Worm (Caenorhabditis elegans) whole organism, L4 larva: ENCODE results near the gene F14D2.15.

ENCODE experiments used
- F37D6.2 ChIP-seq: sonication (generic microtip); optimal IDR thresholded peaks from 2 replicates; lab custom pipeline; 2016; ENCODE audit warnings: mild to moderate bottlenecking, missing genetic modification characterization, missing compliant biosample characterization
- R02D3.7 ChIP-seq: fragments of 150-350 bp; sonication (generic microtip); optimal IDR thresholded peaks from 3 replicates; lab custom pipeline; 2014; ENCODE audit warnings: missing biosample characterization, missing genetic modification characterization
- T20F7.1 ChIP-seq: fragments of 200-800 bp; sonication (Bioruptor generic); optimal IDR thresholded peaks from 2 replicates; lab custom pipeline; 2018; ENCODE audit warnings: mild to moderate bottlenecking, missing genetic modification characterization, missing compliant biosample characterization
- ZK337.2 ChIP-seq: fragments of 200-800 bp; sonication (Bioruptor generic); IDR thresholded peaks from 2 replicates; pipeline ENCODE4 v1.3.6; 2022; ENCODE audit warnings: missing genetic modification reagents, missing genetic modification characterization, missing compliant biosample characterization
- ama-1 ChIP-seq: fragments of 150-350 bp; optimal IDR thresholded peaks from 2 replicates; lab custom pipeline; 2014; ENCODE audit warnings: inconsistent platforms, mixed read lengths
- ceh-20 ChIP-seq: fragments of 200-800 bp; sonication (Bioruptor generic); IDR thresholded peaks from 2 replicates; pipeline ENCODE4 v1.3.6; 2022; ENCODE audit warnings: missing genetic modification reagents, missing genetic modification characterization, missing compliant biosample characterization
- ceh-28 ChIP-seq: fragments of 150-350 bp; optimal IDR thresholded peaks from 2 replicates; lab custom pipeline; 2014; ENCODE audit warnings: missing biosample characterization, missing genetic modification reagents, missing genetic modification characterization
- ceh-44 ChIP-seq: fragments of 200-800 bp; sonication (Bioruptor generic); IDR thresholded peaks from 2 replicates; pipeline ENCODE4 v1.3.6; 2022; ENCODE audit warnings: missing genetic modification reagents, missing genetic modification characterization, missing compliant biosample characterization
- ces-1 ChIP-seq: fragments of 150-350 bp; sonication (generic microtip); optimal IDR thresholded peaks from 4 replicates; lab custom pipeline; 2014; ENCODE audit warnings: missing biosample characterization, missing genetic modification reagents, missing genetic modification characterization
- ctbp-1 ChIP-seq: fragments of 200-800 bp; sonication (Bioruptor generic); IDR thresholded peaks from 2 replicates; pipeline ENCODE4 v1.3.6; 2022; ENCODE audit warnings: missing genetic modification reagents, missing genetic modification characterization, missing compliant biosample characterization
- daf-19 ChIP-seq: fragments of 200-800 bp; sonication (Bioruptor generic); conservative IDR thresholded peaks from 2 replicates; pipeline ENCODE4 v1.3.6; 2022; ENCODE audit warnings: missing genetic modification characterization, missing compliant biosample characterization
- dmd-6 ChIP-seq: fragments of 200-800 bp; sonication (Bioruptor generic); IDR thresholded peaks from 2 replicates; pipeline ENCODE4 v1.3.6; 2022; ENCODE audit warnings: missing genetic modification reagents, missing genetic modification characterization, missing compliant biosample characterization
- dpl-1 ChIP-seq: fragments of 150-350 bp; optimal IDR thresholded peaks from 2 replicates; lab custom pipeline; 2014; ENCODE audit warnings: missing biosample characterization, missing genetic modification reagents, missing genetic modification characterization
- duxl-1 ChIP-seq: sonication (generic microtip); optimal IDR thresholded peaks from 2 replicates; lab custom pipeline; 2016; ENCODE audit warnings: mild to moderate bottlenecking, missing genetic modification characterization, moderate library complexity, missing compliant biosample characterization; ENCODE audit not compliant: poor library complexity
- egl-27 ChIP-seq: sonication (generic microtip); optimal IDR thresholded peaks from 3 replicates; lab custom pipeline; 2017; ENCODE audit warnings: missing biosample characterization, missing genetic modification reagents, missing genetic modification characterization
- fkh-10 ChIP-seq: fragments of 150-350 bp; optimal IDR thresholded peaks from 2 replicates; lab custom pipeline; 2014; ENCODE audit warnings: missing biosample characterization, missing genetic modification reagents, missing genetic modification characterization
- hif-1 ChIP-seq, 2 experiments: sonication (generic microtip); optimal IDR thresholded peaks; 2 replicates each; lab custom pipeline; 2016 to 2017; ENCODE audit warnings: missing compliant biosample characterization in 2 of 2, missing genetic modification characterization in 2 of 2, missing genetic modification reagents in 2 of 2, missing genotype in 2 of 2, mild to moderate bottlenecking in 1 of 2
- hlh-30 ChIP-seq: sonication (generic microtip); optimal IDR thresholded peaks from 2 replicates; lab custom pipeline; 2017; ENCODE audit warnings: antibody characterized with exemption, mild to moderate bottlenecking, missing genetic modification characterization, missing compliant biosample characterization; ENCODE audit not compliant: insufficient read depth
- lin-1 ChIP-seq: fragments of 200-800 bp; sonication (Bioruptor generic); IDR thresholded peaks from 2 replicates; pipeline ENCODE4 v1.3.6; 2022; ENCODE audit warnings: missing genetic modification reagents, missing genetic modification characterization, missing compliant biosample characterization
- lin-15B ChIP-seq: fragments of 150-350 bp; sonication (generic microtip); optimal IDR thresholded peaks from 3 replicates; lab custom pipeline; 2014; ENCODE audit warnings: missing biosample characterization, missing genetic modification characterization
- lin-38 ChIP-seq: fragments of 200-800 bp; sonication (Bioruptor generic); IDR thresholded peaks from 2 replicates; pipeline ENCODE4 v1.3.6; 2022; ENCODE audit warnings: missing genetic modification reagents, missing genetic modification characterization, missing compliant biosample characterization
- lin-39 ChIP-seq: fragments of 150-350 bp; optimal IDR thresholded peaks from 2 replicates; lab custom pipeline; 2014; ENCODE audit warnings: missing biosample characterization, missing genetic modification reagents, missing genetic modification characterization
- lir-3 ChIP-seq: sonication (generic microtip); optimal IDR thresholded peaks from 2 replicates; lab custom pipeline; 2016; ENCODE audit warnings: mild to moderate bottlenecking, missing genetic modification characterization, missing compliant biosample characterization
- lsy-2 ChIP-seq, 2 experiments: fragments of 150-350 bp in 1 of 2; sonication (generic microtip) in 1 of 2; optimal IDR thresholded peaks; 2 replicates each; lab custom pipeline; 2014 to 2017; ENCODE audit warnings: missing biosample characterization in 2 of 2, missing genetic modification characterization in 2 of 2
- madf-5 ChIP-seq, 2 experiments: fragments of 200-800 bp; sonication (Bioruptor generic); IDR thresholded peaks; 2 replicates each; pipeline ENCODE4 v1.3.6; 2022; ENCODE audit warnings: missing compliant biosample characterization in 2 of 2, missing genetic modification characterization in 2 of 2
- madf-9 ChIP-seq: fragments of 200-800 bp; sonication (Bioruptor generic); conservative IDR thresholded peaks from 2 replicates; pipeline ENCODE4 v1.3.6; 2022; ENCODE audit warnings: missing genetic modification reagents, missing genetic modification characterization, missing compliant biosample characterization
- mdt-29 ChIP-seq: fragments of 200-800 bp; sonication (Bioruptor generic); IDR thresholded peaks from 2 replicates; pipeline ENCODE4 v1.3.6; 2022; ENCODE audit warnings: missing genetic modification reagents, missing genetic modification characterization, missing compliant biosample characterization
- mep-1 ChIP-seq: fragments of 150-350 bp; sonication (generic microtip); optimal IDR thresholded peaks from 3 replicates; lab custom pipeline; 2014; ENCODE audit warnings: missing biosample characterization, missing genetic modification characterization
- mes-2 ChIP-seq: sonication (generic microtip); optimal IDR thresholded peaks from 2 replicates; lab custom pipeline; 2016; ENCODE audit warnings: missing genotype, mild to moderate bottlenecking, missing genetic modification characterization, missing compliant biosample characterization; ENCODE audit not compliant: poor library complexity, severe bottlenecking
- mxl-2 ChIP-seq: fragments of 200-800 bp; sonication (Bioruptor generic); conservative IDR thresholded peaks from 2 replicates; pipeline ENCODE4 v1.3.6; 2022; ENCODE audit warnings: missing genetic modification reagents, missing genetic modification characterization, missing compliant biosample characterization
- nhr-10 ChIP-seq: fragments of 150-350 bp; optimal IDR thresholded peaks from 2 replicates; lab custom pipeline; 2014; ENCODE audit warnings: missing biosample characterization, missing genetic modification characterization
- nhr-102 ChIP-seq: sonication (generic microtip); optimal IDR thresholded peaks from 2 replicates; lab custom pipeline; 2016; ENCODE audit warnings: mild to moderate bottlenecking, missing genetic modification characterization, moderate library complexity, missing compliant biosample characterization
- nhr-11 ChIP-seq: fragments of 150-350 bp; optimal IDR thresholded peaks from 2 replicates; lab custom pipeline; 2014; ENCODE audit warnings: missing biosample characterization, missing genetic modification characterization
- nhr-237 ChIP-seq: sonication (generic microtip); optimal IDR thresholded peaks from 2 replicates; lab custom pipeline; 2017; ENCODE audit warnings: missing biosample characterization, missing genetic modification characterization
- nhr-25 ChIP-seq: sonication (generic microtip); optimal IDR thresholded peaks from 2 replicates; lab custom pipeline; 2017; ENCODE audit warnings: missing genetic modification characterization, mild to moderate bottlenecking, missing compliant biosample characterization, antibody characterized with exemption, moderate library complexity, borderline replicate concordance; ENCODE audit not compliant: insufficient read depth
- nhr-28 ChIP-seq: fragments of 150-350 bp; optimal IDR thresholded peaks from 2 replicates; lab custom pipeline; 2014; ENCODE audit warnings: missing biosample characterization, missing genetic modification characterization
- nhr-48 ChIP-seq: sonication (generic microtip); optimal IDR thresholded peaks from 2 replicates; lab custom pipeline; 2016; ENCODE audit warnings: mild to moderate bottlenecking, missing genetic modification characterization, missing compliant biosample characterization
- pha-4 ChIP-seq, 2 experiments: fragments of 150-350 bp in 1 of 2; fragments of 200-800 bp in 1 of 2; sonication (Bioruptor generic) in 1 of 2; IDR thresholded peaks in 1 of 2; optimal IDR thresholded peaks in 1 of 2; 2 replicates each; pipeline versions ENCODE4 v1.3.6 to Lab custom; 2014 to 2022; ENCODE audit warnings: missing genetic modification characterization in 2 of 2, missing genetic modification reagents in 2 of 2, missing biosample characterization in 1 of 2, missing compliant biosample characterization in 1 of 2
- pqm-1 ChIP-seq: sonication (generic microtip); optimal IDR thresholded peaks from 2 replicates; lab custom pipeline; 2017; ENCODE audit warnings: missing biosample characterization, missing genetic modification characterization
- rbr-2 ChIP-seq: sonication (generic microtip); optimal IDR thresholded peaks from 2 replicates; lab custom pipeline; 2016; ENCODE audit warnings: missing genotype, missing genetic modification characterization, missing compliant biosample characterization
- saeg-2 ChIP-seq: fragments of 200-800 bp; sonication (Bioruptor generic); IDR thresholded peaks from 2 replicates; pipeline ENCODE4 v1.3.6; 2022; ENCODE audit warnings: missing genetic modification reagents, missing genetic modification characterization, missing compliant biosample characterization
- set-16 ChIP-seq: fragments of 200-800 bp; sonication (Bioruptor generic); IDR thresholded peaks from 2 replicates; pipeline ENCODE4 v1.3.6; 2022; ENCODE audit warnings: missing genetic modification reagents, missing genetic modification characterization, missing compliant biosample characterization
- tag-97 ChIP-seq: fragments of 200-800 bp; sonication (Bioruptor generic); IDR thresholded peaks from 2 replicates; pipeline ENCODE4 v1.3.6; 2022; ENCODE audit warnings: missing genetic modification characterization, missing compliant biosample characterization
- tra-1 ChIP-seq: fragments of 200-800 bp; sonication (Bioruptor generic); IDR thresholded peaks from 2 replicates; pipeline ENCODE4 v1.3.6; 2022; ENCODE audit warnings: missing genetic modification reagents, missing genetic modification characterization, missing compliant biosample characterization
- unc-130 ChIP-seq: sonication (generic microtip); optimal IDR thresholded peaks from 2 replicates; lab custom pipeline; 2016; ENCODE audit warnings: missing genetic modification reagents, missing genetic modification characterization, missing compliant biosample characterization
- ztf-11 ChIP-seq: fragments of 150-350 bp; optimal IDR thresholded peaks from 2 replicates; lab custom pipeline; 2014; ENCODE audit warnings: missing biosample characterization, missing genetic modification characterization

F14D2.15 gene

ce11 chrII:3318839-3319238, 24.8 kb downstream of the F14D2.15 start (continued):
- TF ChIP-seq ces-1 (GFP tag; lab: Kevin White, UChicago) (no peak), ceh-44 (no peak), dpl-1 (GFP tag; lab: Kevin White, UChicago) (no peak), unc-130 (no peak), mxl-2 (no peak), mdt-29 (GFP tag; lab: Robert Waterston, UW) (no peak), hif-1 (tag; optimal IDR thresholded peaks at IDR 0.05; lab: Kevin White, UChicago) (no peak), madf-9 (GFP tag; lab: Robert Waterston, UW) (no peak), nhr-48 (tag; lab: Kevin White, UChicago) (no peak), ama-1 (no peak), hlh-30 (tag; lab: Kevin White, UChicago) (no peak), rbr-2 (tag; lab: Kevin White, UChicago) (no peak), madf-5 (GFP tag; IDR thresholded peaks at IDR 0.05; lab: Robert Waterston, UW) (no peak), ztf-11 (tag; lab: Kevin White, UChicago) (no peak), lir-3 (no peak), tag-97 (GFP tag; lab: Robert Waterston, UW) (no peak), ZK337.2 (GFP tag; lab: Robert Waterston, UW) (no peak), nhr-102 (tag; lab: Kevin White, UChicago) (no peak), ceh-28 (tag; lab: Kevin White, UChicago) (no peak), lin-15B (tag; lab: Kevin White, UChicago) (no peak), R02D3.7 (tag; lab: Kevin White, UChicago) (no peak), lin-1 (GFP tag; lab: Robert Waterston, UW) (no peak), ctbp-1 (GFP tag; lab: Robert Waterston, UW) (no peak), lsy-2 (tag; optimal IDR thresholded peaks at IDR 0.05; lab: Kevin White, UChicago) (no peak), T20F7.1 (GFP tag; lab: Kevin White, UChicago) (no peak), nhr-11 (tag; lab: Kevin White, UChicago) (no peak), nhr-28 (tag; lab: Kevin White, UChicago) (peak; percentile 68), mep-1 (tag; lab: Kevin White, UChicago) (no peak)

ce11 chrII:3313442-3313841, 30.2 kb downstream of the F14D2.15 start, which contains the start of gene F39E9.6:
F39E9.6 (minus strand) TSS chrII:3313542.
- no peak for TF ChIP-seq daf-19 (GFP tag; lab: Robert Waterston, UW)
- TF ChIP-seq ctbp-1 (GFP tag; lab: Robert Waterston, UW), result no peak
- TF ChIP-seq pha-4 (GFP tag; IDR thresholded peaks at IDR 0.05; lab: Robert Waterston, UW), result no peak
- TF ChIP-seq pha-4 (tag; optimal IDR thresholded peaks at IDR 0.05; lab: Kevin White, UChicago), result no peak
- TF ChIP-seq nhr-10 (tag; lab: Kevin White, UChicago), result no peak
- no peak for TF ChIP-seq mep-1 (tag; lab: Kevin White, UChicago)
- TF ChIP-seq R02D3.7 (tag; lab: Kevin White, UChicago), result no peak
- no peak for TF ChIP-seq nhr-25 (tag; lab: Kevin White, UChicago)

ce11 chrII:3310957-3311657, 32.5 kb downstream of the F14D2.15 start:
- TF ChIP-seq tra-1 (no peak), set-16 (GFP tag; lab: Robert Waterston, UW) (no peak), dmd-6 (GFP tag; lab: Robert Waterston, UW) (peak; percentile 13; the same call in 1 of the 2 replicates), saeg-2 (no peak), F37D6.2 (tag; lab: Kevin White, UChicago) (no peak), lin-38 (GFP tag; lab: Robert Waterston, UW) (peak; percentile 40), egl-27 (tag; lab: Kevin White, UChicago) (no peak), nhr-28 (tag; lab: Kevin White, UChicago) (peak; percentile 23), mes-2 (tag; lab: Kevin White, UChicago) (no peak), madf-5 (GFP tag; IDR thresholded peaks at IDR 0.05; lab: Robert Waterston, UW) (no peak), fkh-10 (GFP tag; lab: Kevin White, UChicago) (no peak), nhr-237 (no peak), pqm-1 (tag; lab: Kevin White, UChicago) (peak; percentile 56), nhr-11 (tag; lab: Kevin White, UChicago) (no peak), lin-39 (tag; lab: Kevin White, UChicago) (no peak), duxl-1 (peak; percentile 69), ceh-20 (GFP tag; lab: Robert Waterston, UW) (no peak)
